Worm (Caenorhabditis elegans): ENCODE measurements around the gene mdt-15.

DNA sequence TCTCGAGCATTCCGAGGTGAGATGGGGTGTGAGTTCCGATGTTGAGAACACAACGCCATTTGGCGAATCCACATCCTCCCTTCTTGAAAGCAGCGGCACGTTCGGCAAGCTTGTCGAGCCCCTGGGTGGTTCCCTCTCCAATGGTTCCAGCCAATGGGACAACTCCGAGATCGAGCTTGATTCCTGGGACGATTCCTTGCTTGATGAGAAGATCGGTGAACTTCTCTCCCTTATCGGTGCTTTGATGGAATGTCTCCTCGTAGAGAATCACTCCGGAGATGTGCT lies 41.8 kb upstream of the mdt-15 start:
- TF ChIP-seq T26A8.4 (GFP tag; IDR thresholded peaks at IDR 0.05) (no peak), ceh-44 (GFP tag; IDR thresholded peaks at IDR 0.05) (no peak), nhr-28 (tag; optimal IDR thresholded peaks at IDR 0.05) (no peak), nhr-77 (tag; optimal IDR thresholded peaks at IDR 0.05) (no peak), zip-11 (GFP tag; IDR thresholded peaks at IDR 0.05) (no peak), ceh-28 (tag; optimal IDR thresholded peaks at IDR 0.05) (no peak), arid-1 (GFP tag; conservative IDR thresholded peaks at IDR 0.05) (no peak), lin-13 (GFP tag; optimal IDR thresholded peaks at IDR 0.05) (no peak)

All from whole organism, L4 larva.